Fruit fly (Drosophila melanogaster): Measurements from ENCODE around the gene CG42833.

- TF ChIP-seq CTCF (optimal IDR thresholded peaks at IDR 0.05) (no peak), CG8478 (optimal IDR thresholded peaks at IDR 0.05) (no peak)
Measured at dm6 chr3L:20240753-20241152, 40.9 kb downstream of the CG42833 start, which contains the start of gene Clc.
